Fruit fly (Drosophila melanogaster): Measurements from ENCODE around the gene CG17681.

Gene CG17681

dm6 chr2L:18158622-18159043, 5.7 kb downstream of the CG17681 start (continued):
- TF ChIP-seq Sry-δ (GFP tag; optimal IDR thresholded peaks at IDR 0.05) (peak; percentile 35), Bgb (GFP tag; IDR thresholded peaks at IDR 0.05; ENCODE audit: partially characterized antibody) (peak; percentile 31; the same call in 1 of the 2 replicates), Dbx (GFP tag; IDR thresholded peaks at IDR 0.05) (no peak), CG4707 (GFP tag; optimal IDR thresholded peaks at IDR 0.05) (no peak), pzg (GFP tag; optimal IDR thresholded peaks at IDR 0.05) (peak; percentile 72), CG7372 (GFP tag; IDR thresholded peaks at IDR 0.05) (no peak), CG9797 (GFP tag; optimal IDR thresholded peaks at IDR 0.05) (peak; percentile 76), CG9817 (tag; optimal IDR thresholded peaks at IDR 0.05) (no peak), CG34224 (GFP tag; IDR thresholded peaks at IDR 0.05; ENCODE audit: partially characterized antibody) (no peak), gsb (GFP tag; IDR thresholded peaks at IDR 0.05) (no peak), CG17186 (GFP tag; optimal IDR thresholded peaks at IDR 0.05) (no peak), YL-1 (GFP tag; optimal IDR thresholded peaks at IDR 0.05) (peak; percentile 4), ems (GFP tag; optimal IDR thresholded peaks at IDR 0.05) (no peak), CG15514 (GFP tag; optimal IDR thresholded peaks at IDR 0.05) (no peak), CG16813 (GFP tag; IDR thresholded peaks at IDR 0.05; ENCODE audit: partially characterized antibody) (0 out of 3 replicates have a peak, but pooled peaks have one; percentile 32), CG1603 (tag; optimal IDR thresholded peaks at IDR 0.05) (peak; percentile 18), zfh1 (GFP tag; IDR thresholded peaks at IDR 0.05) (no peak), CG6654 (GFP tag; optimal IDR thresholded peaks at IDR 0.05) (peak; percentile 98), CG12769 (tag; optimal IDR thresholded peaks at IDR 0.05) (no peak), CG30403 (GFP tag; optimal IDR thresholded peaks at IDR 0.05) (no peak), bigmax (GFP tag; optimal IDR thresholded peaks at IDR 0.05) (no peak), crc (GFP tag; optimal IDR thresholded peaks at IDR 0.05) (no peak), ssp (GFP tag; IDR thresholded peaks at IDR 0.05) (no peak), zen2 (GFP tag; IDR thresholded peaks at IDR 0.05; ENCODE audit: partially characterized antibody) (no peak), pum (GFP tag; optimal IDR thresholded peaks at IDR 0.05) (no peak), Fer2 (tag; optimal IDR thresholded peaks at IDR 0.05) (no peak), CG9437 (GFP tag; optimal IDR thresholded peaks at IDR 0.05) (peak; percentile 71), usp (GFP tag; optimal IDR thresholded peaks at IDR 0.05) (no peak), Tbp (GFP tag; optimal IDR thresholded peaks at IDR 0.05) (no peak), Mad (GFP tag; optimal IDR thresholded peaks at IDR 0.05) (no peak), pnt (GFP tag; optimal IDR thresholded peaks at IDR 0.05) (no peak), sisA (GFP tag; IDR thresholded peaks at IDR 0.05) (no peak), chinmo (GFP tag; IDR thresholded peaks at IDR 0.05; ENCODE audit: partially characterized antibody) (no peak), gcm (GFP tag; optimal IDR thresholded peaks at IDR 0.05) (no peak), Hmx (GFP tag; optimal IDR thresholded peaks at IDR 0.05) (no peak), CG1792 (GFP tag; optimal IDR thresholded peaks at IDR 0.05) (no peak), trem (tag; optimal IDR thresholded peaks at IDR 0.05) (peak; percentile 45), gfzf (GFP tag; optimal IDR thresholded peaks at IDR 0.05) (peak; percentile 91), CrebB (tag; optimal IDR thresholded peaks at IDR 0.05) (no peak), CG11247 (GFP tag; IDR thresholded peaks at IDR 0.05) (no peak), BEAF-32 (GFP tag; optimal IDR thresholded peaks at IDR 0.05) (peak; percentile 57), MBD-R2 (GFP tag; IDR thresholded peaks at IDR 0.05) (peak; percentile 78), nerfin-2 (GFP tag; IDR thresholded peaks at IDR 0.05; ENCODE audit: partially characterized antibody) (no peak), exex (tag; optimal IDR thresholded peaks at IDR 0.05) (no peak), bsh (GFP tag; optimal IDR thresholded peaks at IDR 0.05) (no peak), Abd-B (GFP tag; optimal IDR thresholded peaks at IDR 0.05) (peak; percentile 27), CG4617 (GFP tag; optimal IDR thresholded peaks at IDR 0.05; ENCODE audit: borderline replicate concordance) (peak; percentile 77), CG17361 (GFP tag; IDR thresholded peaks at IDR 0.05) (no peak; the same call in 2 of the 3 replicates), CG13296 (GFP tag; optimal IDR thresholded peaks at IDR 0.05) (no peak), sim (GFP tag; IDR thresholded peaks at IDR 0.05) (no peak)

Measured in whole organism, embryonic.